Fruit fly (Drosophila melanogaster): Measurements from ENCODE around the gene PGRP-LC.

- TF ChIP-seq CTCF (optimal IDR thresholded peaks at IDR 0.05) (no peak), CG8478 (optimal IDR thresholded peaks at IDR 0.05) (no peak)
These were observed 15.1 kb downstream of the PGRP-LC start, which contains the start of gene CG32040 for dm6 chr3L:9353733-9354132.

Data from S2 (cell line).